Worm (Caenorhabditis elegans) whole organism, L4 larva: ENCODE data around the gene nspe-7.
A peak's percentile ranks its signal among the peaks of the same experiment; 100 is the strongest.

Experiments used
- R02D3.7 ChIP-seq: fragments of 150-350 bp; sonication (generic microtip); optimal IDR thresholded peaks from 3 replicates; lab custom pipeline; 2014; ENCODE audit warnings: missing biosample characterization, missing genetic modification characterization
- ama-1 ChIP-seq: fragments of 150-350 bp; optimal IDR thresholded peaks from 2 replicates; lab custom pipeline; 2014; ENCODE audit warnings: inconsistent platforms, mixed read lengths
- dpl-1 ChIP-seq: fragments of 150-350 bp; optimal IDR thresholded peaks from 2 replicates; lab custom pipeline; 2014; ENCODE audit warnings: missing biosample characterization, missing genetic modification reagents, missing genetic modification characterization
- hmg-1.1 ChIP-seq: fragments of 200-800 bp; sonication (Bioruptor generic); IDR thresholded peaks from 2 replicates; pipeline ENCODE4 v1.3.6; 2022; ENCODE audit warnings: missing genetic modification reagents, missing genetic modification characterization, missing compliant biosample characterization
- lin-13 ChIP-seq: fragments of 150-350 bp; optimal IDR thresholded peaks from 2 replicates; lab custom pipeline; 2014; ENCODE audit warnings: missing biosample characterization, missing genetic modification reagents, missing genetic modification characterization
- lin-39 ChIP-seq: fragments of 150-350 bp; optimal IDR thresholded peaks from 2 replicates; lab custom pipeline; 2014; ENCODE audit warnings: missing biosample characterization, missing genetic modification reagents, missing genetic modification characterization
- lsy-2 ChIP-seq, 2 experiments: fragments of 150-350 bp in 1 of 2; sonication (generic microtip) in 1 of 2; optimal IDR thresholded peaks; 2 replicates each; lab custom pipeline; 2014 to 2017; ENCODE audit warnings: missing biosample characterization in 2 of 2, missing genetic modification characterization in 2 of 2
- nhr-11 ChIP-seq: fragments of 150-350 bp; optimal IDR thresholded peaks from 2 replicates; lab custom pipeline; 2014; ENCODE audit warnings: missing biosample characterization, missing genetic modification characterization
- nhr-76 ChIP-seq: fragments of 150-350 bp; optimal IDR thresholded peaks from 2 replicates; lab custom pipeline; 2014; ENCODE audit warnings: missing biosample characterization, missing genetic modification characterization
- pqm-1 ChIP-seq: sonication (generic microtip); optimal IDR thresholded peaks from 2 replicates; lab custom pipeline; 2017; ENCODE audit warnings: missing biosample characterization, missing genetic modification characterization
- unc-39 ChIP-seq: sonication (generic microtip); optimal IDR thresholded peaks from 2 replicates; lab custom pipeline; 2017; ENCODE audit warnings: missing biosample characterization, missing genetic modification characterization
- unc-62 ChIP-seq, 3 experiments: fragments of 150-350 bp in 1 of 3; sonication (generic microtip); optimal IDR thresholded peaks in 2 of 3; peaks in 1 of 3; 1 replicate in 1 of 3; 2 replicates in 2 of 3; lab custom pipeline; 2014 to 2017; ENCODE audit warnings: missing biosample characterization in 3 of 3, missing genetic modification characterization in 3 of 3, missing genetic modification reagents in 3 of 3, missing genotype in 1 of 3

ce11 chrII:12628566-12628965 is 1.6 kb downstream of the nspe-7 start, which contains the start of gene nspe-5:
- no peak for TF ChIP-seq lin-39 (tag; lab: Kevin White, UChicago)
- TF ChIP-seq hmg-1.1 (GFP tag; lab: Robert Waterston, UW) = no peak
- TF ChIP-seq lsy-2 (tag; optimal IDR thresholded peaks at IDR 0.05; lab: Kevin White, UChicago) = no peak
- no peak for TF ChIP-seq R02D3.7
- TF ChIP-seq nhr-76 = no peak
- no peak for TF ChIP-seq dpl-1 (GFP tag; lab: Kevin White, UChicago)
- TF ChIP-seq nhr-11 (tag; lab: Kevin White, UChicago) = no peak
- no peak for TF ChIP-seq ama-1 (lab: Kevin White, UChicago)
- TF ChIP-seq pqm-1 = no peak
- TF ChIP-seq unc-62 (GFP tag; optimal IDR thresholded peaks at IDR 0.05 in 1 of 2; lab: Kevin White, UChicago) = peak in 1 of 2 experiments; percentile 32
- no peak for TF ChIP-seq unc-62 (tag; optimal IDR thresholded peaks at IDR 0.05; lab: Kevin White, UChicago)
- no peak for TF ChIP-seq lin-13 (GFP tag; lab: Kevin White, UChicago)
- TF ChIP-seq unc-39 (tag; lab: Kevin White, UChicago) = no peak
